Worm (Caenorhabditis elegans): ENCODE data around the gene nhr-42.

The nhr-42 gene

ce11 chrV:6985943-6986342 lies 12.7 kb upstream of the nhr-42 start, which contains the start of gene nhr-163:
Gene nhr-163, minus strand, starts transcription at chrV:6986043.
- TF ChIP-seq flt-1 (GFP tag; IDR thresholded peaks at IDR 0.05): no peak
- TF ChIP-seq T22C8.4 (GFP tag; IDR thresholded peaks at IDR 0.05): no peak
- TF ChIP-seq ztf-23 (GFP tag; IDR thresholded peaks at IDR 0.05): no peak
- TF ChIP-seq ztf-29 (GFP tag; IDR thresholded peaks at IDR 0.05): no peak
- TF ChIP-seq ref-1 (GFP tag; conservative IDR thresholded peaks at IDR 0.05): no peak

- TF ChIP-seq cog-1 (tag; optimal IDR thresholded peaks at IDR 0.05): no peak
- TF ChIP-seq ztf-29 (GFP tag; IDR thresholded peaks at IDR 0.05): no peak
- TF ChIP-seq ztf-23 (GFP tag; IDR thresholded peaks at IDR 0.05): no peak
- TF ChIP-seq tab-1 (GFP tag; IDR thresholded peaks at IDR 0.05): no peak
- no peak for TF ChIP-seq T22C8.4 (GFP tag; IDR thresholded peaks at IDR 0.05)
- TF ChIP-seq flt-1 (GFP tag; IDR thresholded peaks at IDR 0.05): no peak
- TF ChIP-seq ref-1 (GFP tag; conservative IDR thresholded peaks at IDR 0.05): no peak
Observed at ce11 chrV:6987673-6988072, 10.9 kb upstream of the nhr-42 start, which contains the start of gene nhr-139. Gene nhr-139, minus strand, starts transcription at chrV:6987773.

- no peak for TF ChIP-seq flt-1 (GFP tag; IDR thresholded peaks at IDR 0.05)
- no peak for TF ChIP-seq klf-2 (GFP tag; conservative IDR thresholded peaks at IDR 0.05)
- no peak for TF ChIP-seq ztf-23 (GFP tag; IDR thresholded peaks at IDR 0.05)
- no peak for TF ChIP-seq ztf-29 (GFP tag; IDR thresholded peaks at IDR 0.05)
- no peak for TF ChIP-seq cog-1 (tag; optimal IDR thresholded peaks at IDR 0.05)
- no peak for TF ChIP-seq T22C8.4 (GFP tag; IDR thresholded peaks at IDR 0.05)
- no peak for TF ChIP-seq med-1 (GFP tag; optimal IDR thresholded peaks at IDR 0.05; ENCODE audit: insufficient read depth)
- no peak for TF ChIP-seq tab-1 (GFP tag; IDR thresholded peaks at IDR 0.05)
- no peak for TF ChIP-seq ref-1 (GFP tag; conservative IDR thresholded peaks at IDR 0.05)
Observed at ce11 chrV:6989626-6990138, 8.9 kb upstream of the nhr-42 start, which contains the start of gene nhr-140. Gene nhr-140, minus strand, starts transcription at chrV:6989676.

ce11 chrV:6991771-6992170 lies 6.8 kb upstream of the nhr-42 start, which contains the start of gene nhr-162:
Gene nhr-162, minus strand, starts transcription at chrV:6991871.
- TF ChIP-seq med-1 (GFP tag; optimal IDR thresholded peaks at IDR 0.05; ENCODE audit: insufficient read depth) (no peak), ref-1 (GFP tag; conservative IDR thresholded peaks at IDR 0.05) (no peak)

ce11 chrV:6993999-6994398 lies 4.6 kb upstream of the nhr-42 start:
- TF ChIP-seq T22C8.4 (GFP tag; IDR thresholded peaks at IDR 0.05) (no peak), tab-1 (GFP tag; IDR thresholded peaks at IDR 0.05) (no peak), flt-1 (GFP tag; IDR thresholded peaks at IDR 0.05) (no peak), klf-2 (GFP tag; conservative IDR thresholded peaks at IDR 0.05) (no peak), ztf-29 (GFP tag; IDR thresholded peaks at IDR 0.05) (no peak), cog-1 (tag; optimal IDR thresholded peaks at IDR 0.05) (no peak), ztf-23 (GFP tag; IDR thresholded peaks at IDR 0.05) (no peak)

- TF ChIP-seq T22C8.4 (GFP tag; IDR thresholded peaks at IDR 0.05) (no peak), ztf-23 (GFP tag; IDR thresholded peaks at IDR 0.05) (no peak)
Observed at ce11 chrV:6997041-6997552, 1.5 kb upstream of the nhr-42 start, which contains the start of gene nhr-107. Gene nhr-107, minus strand, starts transcription at chrV:6997091.

ce11 chrV:7000734-7001133 lies 2.1 kb downstream of the nhr-42 start:
- TF ChIP-seq ztf-29 (GFP tag; IDR thresholded peaks at IDR 0.05) (no peak), cog-1 (tag; optimal IDR thresholded peaks at IDR 0.05) (no peak), flt-1 (GFP tag; IDR thresholded peaks at IDR 0.05) (no peak), klf-2 (GFP tag; conservative IDR thresholded peaks at IDR 0.05) (no peak), med-1 (GFP tag; optimal IDR thresholded peaks at IDR 0.05; ENCODE audit: insufficient read depth) (no peak), tab-1 (GFP tag; IDR thresholded peaks at IDR 0.05) (no peak), T22C8.4 (GFP tag; IDR thresholded peaks at IDR 0.05) (no peak), ztf-23 (GFP tag; IDR thresholded peaks at IDR 0.05) (no peak), ref-1 (GFP tag; conservative IDR thresholded peaks at IDR 0.05) (no peak)

- TF ChIP-seq cog-1 (tag; optimal IDR thresholded peaks at IDR 0.05) (no peak), klf-2 (GFP tag; conservative IDR thresholded peaks at IDR 0.05) (no peak), med-1 (GFP tag; optimal IDR thresholded peaks at IDR 0.05; ENCODE audit: insufficient read depth) (no peak), tab-1 (GFP tag; IDR thresholded peaks at IDR 0.05) (no peak), ref-1 (GFP tag; conservative IDR thresholded peaks at IDR 0.05) (no peak), flt-1 (GFP tag; IDR thresholded peaks at IDR 0.05) (no peak), ztf-23 (GFP tag; IDR thresholded peaks at IDR 0.05) (no peak), T22C8.4 (GFP tag; IDR thresholded peaks at IDR 0.05) (no peak), ztf-29 (GFP tag; IDR thresholded peaks at IDR 0.05) (no peak)
Observed at ce11 chrV:7003850-7004249, 5.2 kb downstream of the nhr-42 start, which contains the start of gene srab-4. Gene srab-4, plus strand, starts transcription at chrV:7004150.

ce11 chrV:7005964-7006363 lies 7.3 kb downstream of the nhr-42 start, which contains the start of gene spig-10:
Gene spig-10, plus strand, starts transcription at chrV:7006264.
- no peak for TF ChIP-seq ref-1 (GFP tag; conservative IDR thresholded peaks at IDR 0.05)
- TF ChIP-seq T22C8.4 (GFP tag; IDR thresholded peaks at IDR 0.05): no peak
- no peak for TF ChIP-seq med-1 (GFP tag; optimal IDR thresholded peaks at IDR 0.05; ENCODE audit: insufficient read depth)
- no peak for TF ChIP-seq ztf-29 (GFP tag; IDR thresholded peaks at IDR 0.05)
- no peak for TF ChIP-seq cog-1 (tag; optimal IDR thresholded peaks at IDR 0.05)
- TF ChIP-seq tab-1 (GFP tag; IDR thresholded peaks at IDR 0.05): no peak
- TF ChIP-seq klf-2 (GFP tag; conservative IDR thresholded peaks at IDR 0.05): no peak
- TF ChIP-seq ztf-23 (GFP tag; IDR thresholded peaks at IDR 0.05): no peak
- no peak for TF ChIP-seq flt-1 (GFP tag; IDR thresholded peaks at IDR 0.05)

ce11 chrV:7007307-7007706 lies 8.7 kb downstream of the nhr-42 start, which contains the start of gene drd-10:
Gene drd-10, plus strand, starts transcription at chrV:7007607.
- TF ChIP-seq med-1 (GFP tag; optimal IDR thresholded peaks at IDR 0.05; ENCODE audit: insufficient read depth) (no peak), ref-1 (GFP tag; conservative IDR thresholded peaks at IDR 0.05) (no peak), tab-1 (GFP tag; IDR thresholded peaks at IDR 0.05) (no peak), cog-1 (tag; optimal IDR thresholded peaks at IDR 0.05) (no peak), T22C8.4 (GFP tag; IDR thresholded peaks at IDR 0.05) (no peak), ztf-29 (GFP tag; IDR thresholded peaks at IDR 0.05) (no peak), flt-1 (GFP tag; IDR thresholded peaks at IDR 0.05) (no peak), klf-2 (GFP tag; conservative IDR thresholded peaks at IDR 0.05) (no peak), ztf-23 (GFP tag; IDR thresholded peaks at IDR 0.05) (no peak)

Data from whole organism, midembryonic.